Fruit fly (Drosophila melanogaster) whole organism, pupa: ENCODE results near the gene OtopLa.

Source experiments
- CG10348 ChIP-seq: fragments of 200-800 bp; sonication (Bioruptor generic); IDR thresholded peaks from 2 replicates; pipeline ENCODE4 v1.3.6; 2022; ENCODE audit warnings: missing biosample characterization, missing genetic modification characterization
- CG14655 ChIP-seq: fragments of 200-800 bp; sonication (Bioruptor generic); optimal IDR thresholded peaks from 3 replicates; lab custom pipeline; 2017; ENCODE audit warnings: mild to moderate bottlenecking, missing biosample characterization, missing genetic modification reagents, missing genetic modification characterization
- CG8159 ChIP-seq: fragments of 200-800 bp; sonication (Bioruptor generic); optimal IDR thresholded peaks from 3 replicates; lab custom pipeline; 2018; ENCODE audit warnings: missing biosample characterization, mild to moderate bottlenecking, missing genetic modification characterization, moderate library complexity
- CG9948 ChIP-seq: fragments of 200-800 bp; sonication (Bioruptor generic); optimal IDR thresholded peaks from 2 replicates; lab custom pipeline; 2018; ENCODE audit warnings: missing biosample characterization, mild to moderate bottlenecking, missing genetic modification characterization, moderate library complexity
- EcR ChIP-seq: fragments of 200-800 bp; sonication (Bioruptor generic); optimal IDR thresholded peaks from 3 replicates; lab custom pipeline; 2019; ENCODE audit warnings: missing biosample characterization, missing genetic modification characterization, mild to moderate bottlenecking, moderate library complexity, missing genetic modification reagents
- Pif1A ChIP-seq: fragments of 200-800 bp; sonication (Bioruptor generic); optimal IDR thresholded peaks from 3 replicates; lab custom pipeline; 2016; ENCODE audit warnings: missing biosample characterization, missing genetic modification characterization
- Pif1B ChIP-seq: fragments of 200-800 bp; sonication (Bioruptor generic); optimal IDR thresholded peaks from 3 replicates; lab custom pipeline; 2016; ENCODE audit warnings: missing biosample characterization, missing genetic modification characterization
- fd96Ca ChIP-seq: fragments of 200-800 bp; sonication (Bioruptor generic); IDR thresholded peaks from 3 replicates; pipeline ENCODE4 v1.3.6; 2022; ENCODE audit warnings: missing biosample characterization, missing genetic modification characterization

- TF ChIP-seq CG10348 (GFP tag; lab: Robert Waterston, UW), result no peak
- TF ChIP-seq fd96Ca, result no peak
- TF ChIP-seq CG8159 (tag; lab: Kevin White, UChicago), result no peak
- no peak for TF ChIP-seq Pif1A (GFP tag; lab: Kevin White, UChicago)
- TF ChIP-seq EcR (GFP tag; lab: Kevin White, UChicago), result no peak
- no peak for TF ChIP-seq CG14655 (GFP tag; lab: Kevin White, UChicago)
- TF ChIP-seq CG9948 (tag; lab: Kevin White, UChicago), result no peak
- no peak for TF ChIP-seq Pif1B (GFP tag; lab: Kevin White, UChicago)
Observed at dm6 chrX:5602308-5602707, 46.0 kb downstream of the OtopLa start.
